Fruit fly (Drosophila melanogaster): ENCODE data around the gene AdipoR.

Gene AdipoR

DNA sequence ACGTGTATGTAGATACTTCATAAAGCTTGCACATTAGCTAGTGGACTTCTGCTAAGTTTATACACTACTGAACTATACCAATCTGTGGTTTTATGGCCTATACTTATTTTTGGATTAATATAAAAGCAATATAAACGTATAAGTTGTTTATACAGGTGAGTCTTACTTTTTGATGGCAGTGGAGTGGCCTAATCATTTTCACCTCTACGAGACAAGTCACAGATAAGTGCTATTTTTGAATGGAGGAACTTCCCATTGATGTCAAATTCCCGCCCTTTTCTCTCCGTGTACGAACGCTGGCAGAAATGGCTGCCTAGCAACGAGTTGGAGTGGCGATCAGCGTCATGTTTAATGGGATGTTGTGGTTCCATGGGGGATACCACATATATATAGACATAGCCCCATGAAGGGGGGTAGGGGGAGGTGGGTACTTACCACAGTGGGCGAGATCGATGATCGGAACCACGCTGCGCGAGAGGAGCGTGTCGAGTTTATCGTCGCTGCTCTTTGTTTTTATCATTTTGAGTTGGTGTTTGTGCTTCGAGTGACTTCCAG lies 21.2 kb downstream of the AdipoR start (continued):
- TF ChIP-seq Meics (GFP tag; optimal IDR thresholded peaks at IDR 0.05) (peak; percentile 25), CG12659 (GFP tag; optimal IDR thresholded peaks at IDR 0.05) (peak; percentile 15), CG18599 (GFP tag; optimal IDR thresholded peaks at IDR 0.05) (peak; percentile 37), CG42726 (GFP tag; IDR thresholded peaks at IDR 0.05; ENCODE audit: partially characterized antibody) (no peak), Hr3 (GFP tag; optimal IDR thresholded peaks at IDR 0.05) (no peak), CG6254 (GFP tag; optimal IDR thresholded peaks at IDR 0.05) (no peak), E2f1 (GFP tag; IDR thresholded peaks at IDR 0.05) (no peak), az2 (GFP tag; optimal IDR thresholded peaks at IDR 0.05) (peak; percentile 2), nerfin-1 (tag; optimal IDR thresholded peaks at IDR 0.05) (no peak), pnt (GFP tag; optimal IDR thresholded peaks at IDR 0.05) (no peak), CG2712 (tag; optimal IDR thresholded peaks at IDR 0.05) (peak; percentile 12), crol (GFP tag; IDR thresholded peaks at IDR 0.05) (peak; percentile 85), ac (GFP tag; optimal IDR thresholded peaks at IDR 0.05) (no peak), CG9215 (GFP tag; IDR thresholded peaks at IDR 0.05) (no peak), Vsx1 (GFP tag; optimal IDR thresholded peaks at IDR 0.05) (peak; percentile 27), CG2199 (GFP tag; IDR thresholded peaks at IDR 0.05) (no peak), pzg (GFP tag; optimal IDR thresholded peaks at IDR 0.05) (no peak), tll (GFP tag; optimal IDR thresholded peaks at IDR 0.05) (no peak), CG13123 (GFP tag; optimal IDR thresholded peaks at IDR 0.05) (no peak), HLH3B (GFP tag; IDR thresholded peaks at IDR 0.05) (no peak), Blimp-1 (GFP tag; optimal IDR thresholded peaks at IDR 0.05) (peak; percentile 20), dan (GFP tag; IDR thresholded peaks at IDR 0.05) (no peak), CG10462 (GFP tag; optimal IDR thresholded peaks at IDR 0.05) (no peak), vvl (GFP tag; IDR thresholded peaks at IDR 0.05) (no peak), CG8359 (GFP tag; optimal IDR thresholded peaks at IDR 0.05; ENCODE audit: borderline replicate concordance) (no peak), HLHmδ (GFP tag; optimal IDR thresholded peaks at IDR 0.05) (no peak), cg (GFP tag; optimal IDR thresholded peaks at IDR 0.05) (peak; percentile 8), CG32772 (GFP tag; IDR thresholded peaks at IDR 0.05) (no peak), Ptx1 (GFP tag; IDR thresholded peaks at IDR 0.05) (peak; percentile 51), Xbp1 (GFP tag; optimal IDR thresholded peaks at IDR 0.05) (peak; percentile 25), peb (GFP tag; IDR thresholded peaks at IDR 0.05) (no peak), CrebB (tag; optimal IDR thresholded peaks at IDR 0.05) (no peak), YL-1 (GFP tag; optimal IDR thresholded peaks at IDR 0.05) (no peak), knrl (GFP tag; IDR thresholded peaks at IDR 0.05; ENCODE audit: partially characterized antibody) (no peak), CG3995 (GFP tag; optimal IDR thresholded peaks at IDR 0.05) (no peak), h (optimal IDR thresholded peaks at IDR 0.05) (no peak), CG31388 (GFP tag; optimal IDR thresholded peaks at IDR 0.05) (no peak), CG11695 (GFP tag; IDR thresholded peaks at IDR 0.05) (0 out of 3 replicates have a peak, but pooled peaks have one; percentile 16), Med (GFP tag) (peak; percentile 89), NC2β (GFP tag; optimal IDR thresholded peaks at IDR 0.05) (no peak), her (GFP tag; optimal IDR thresholded peaks at IDR 0.05) (no peak), zfh2 (GFP tag; optimal IDR thresholded peaks at IDR 0.05) (no peak), CG2120 (GFP tag; optimal IDR thresholded peaks at IDR 0.05) (peak; percentile 42), sens (GFP tag) (peak; percentile 72), Dbx (GFP tag; IDR thresholded peaks at IDR 0.05) (0 out of 3 replicates have a peak, but pooled peaks have one; percentile 23), Mes4 (GFP tag; optimal IDR thresholded peaks at IDR 0.05) (no peak), CG32532 (GFP tag; IDR thresholded peaks at IDR 0.05) (peak; percentile 40; the same call in 1 of the 2 replicates), CG6175 (GFP tag; IDR thresholded peaks at IDR 0.05) (peak; percentile 46; the same call in 1 of the 3 replicates), CG17612 (GFP tag; IDR thresholded peaks at IDR 0.05) (peak; percentile 13; the same call in 1 of the 2 replicates), CG31365 (tag; optimal IDR thresholded peaks at IDR 0.05) (no peak), Adf1 (GFP tag; IDR thresholded peaks at IDR 0.05) (no peak)
